Fruit fly (Drosophila melanogaster) whole organism: ENCODE measurements around the gene lin-52.

ENCODE experiments used
- CG8478 ChIP-seq: fragments of >200 bp; optimal IDR thresholded peaks from 2 replicates; lab custom pipeline; 2018; ENCODE audit warnings: inconsistent platforms
- Dll ChIP-seq: fragments of >200 bp; optimal IDR thresholded peaks from 2 replicates; lab custom pipeline; 2017
- EcR ChIP-seq, 2 experiments: fragments of >200 bp; optimal IDR thresholded peaks; 2 replicates each; lab custom pipeline; 2017; ENCODE audit warnings: missing biosample characterization in 2 of 2, missing genetic modification characterization in 2 of 2, missing genetic modification reagents in 2 of 2
- pan ChIP-seq: fragments of >200 bp; optimal IDR thresholded peaks from 2 replicates; lab custom pipeline; 2017
- psq ChIP-seq: fragments of >200 bp; optimal IDR thresholded peaks from 2 replicates; lab custom pipeline; 2017
- usp ChIP-seq: fragments of >200 bp; optimal IDR thresholded peaks from 2 replicates; lab custom pipeline; 2017; ENCODE audit warnings: missing biosample characterization, missing genetic modification characterization, mixed read lengths

dm6 chrX:5800634-5801033, 45.9 kb upstream of the lin-52 start:
- no peak for TF ChIP-seq pan (lab: Kevin White, UChicago)
- TF ChIP-seq Dll (lab: Kevin White, UChicago), result no peak
- TF ChIP-seq CG8478 (lab: Kevin White, UChicago), result no peak
- TF ChIP-seq EcR (GFP tag; optimal IDR thresholded peaks at IDR 0.05; lab: Kevin White, UChicago), result no peak
- TF ChIP-seq psq (lab: Kevin White, UChicago), result no peak
- no peak for TF ChIP-seq usp (GFP tag; lab: Kevin White, UChicago)
